Worm (Caenorhabditis elegans) whole organism, late embryonic: Measurements from ENCODE around the gene fbxa-44.

Experiments used
- C08G9.2 ChIP-seq: sonication (generic microtip); optimal IDR thresholded peaks from 2 replicates; lab custom pipeline; 2016; ENCODE audit warnings: mild to moderate bottlenecking, missing genetic modification characterization, moderate library complexity, missing compliant biosample characterization
- F13H6.1 ChIP-seq: sonication (generic microtip); optimal IDR thresholded peaks from 2 replicates; lab custom pipeline; 2016; ENCODE audit warnings: missing genetic modification characterization, missing compliant biosample characterization
- K02D7.2 ChIP-seq: sonication (generic microtip); optimal IDR thresholded peaks from 2 replicates; lab custom pipeline; 2017; ENCODE audit warnings: mild to moderate bottlenecking, missing genetic modification characterization, missing compliant biosample characterization
- Y22D7AL.16 ChIP-seq: sonication (generic microtip); optimal IDR thresholded peaks from 2 replicates; lab custom pipeline; 2016; ENCODE audit warnings: missing genetic modification characterization, missing compliant biosample characterization
- ahr-1 ChIP-seq: sonication (generic microtip); optimal IDR thresholded peaks from 2 replicates; lab custom pipeline; 2016; ENCODE audit warnings: missing genetic modification characterization, missing compliant biosample characterization
- ama-1 ChIP-seq: fragments of 150-350 bp; optimal IDR thresholded peaks from 2 replicates; lab custom pipeline; 2014
- ceh-14 ChIP-seq: sonication (generic microtip); optimal IDR thresholded peaks from 2 replicates; lab custom pipeline; 2016; ENCODE audit warnings: missing genotype, missing genetic modification characterization, missing compliant biosample characterization
- ceh-19 ChIP-seq: fragments of 200-800 bp; sonication (Bioruptor generic); optimal IDR thresholded peaks from 2 replicates; lab custom pipeline; 2018; ENCODE audit warnings: mild to moderate bottlenecking, missing genetic modification characterization, missing compliant biosample characterization
- ceh-22 ChIP-seq: sonication (generic microtip); optimal IDR thresholded peaks from 2 replicates; lab custom pipeline; 2017; ENCODE audit warnings: missing biosample characterization, missing genetic modification characterization
- ceh-24 ChIP-seq: sonication (generic microtip); optimal IDR thresholded peaks from 2 replicates; lab custom pipeline; 2016; ENCODE audit warnings: mild to moderate bottlenecking, missing genetic modification characterization, missing compliant biosample characterization
- ceh-30 ChIP-seq: fragments of 150-350 bp; optimal IDR thresholded peaks from 2 replicates; lab custom pipeline; 2014; ENCODE audit warnings: missing biosample characterization, missing genetic modification characterization
- ceh-31 ChIP-seq: sonication (generic microtip); optimal IDR thresholded peaks from 2 replicates; lab custom pipeline; 2016; ENCODE audit warnings: missing genetic modification characterization, missing compliant biosample characterization
- ceh-6 ChIP-seq: fragments of 200-800 bp; sonication (Bioruptor generic); optimal IDR thresholded peaks from 2 replicates; lab custom pipeline; 2018; ENCODE audit warnings: mild to moderate bottlenecking, missing genetic modification characterization, missing compliant biosample characterization
- ceh-9 ChIP-seq: sonication (generic microtip); optimal IDR thresholded peaks from 2 replicates; lab custom pipeline; 2016; ENCODE audit warnings: mild to moderate bottlenecking, missing genetic modification characterization, inconsistent platforms, missing compliant biosample characterization
- che-1 ChIP-seq: sonication (generic microtip); optimal IDR thresholded peaks from 2 replicates; lab custom pipeline; 2016; ENCODE audit warnings: mild to moderate bottlenecking, missing genetic modification characterization, missing compliant biosample characterization
- dve-1 ChIP-seq: sonication (generic microtip); optimal IDR thresholded peaks from 2 replicates; lab custom pipeline; 2017; ENCODE audit warnings: antibody characterized with exemption, mild to moderate bottlenecking, missing genetic modification characterization, missing compliant biosample characterization
- elt-2 ChIP-seq: sonication (generic microtip); optimal IDR thresholded peaks from 2 replicates; lab custom pipeline; 2016; ENCODE audit warnings: missing genetic modification reagents, missing genetic modification characterization, missing compliant biosample characterization
- elt-4 ChIP-seq: sonication (generic microtip); optimal IDR thresholded peaks from 2 replicates; lab custom pipeline; 2016; ENCODE audit warnings: missing genetic modification characterization, missing compliant biosample characterization
- fax-1 ChIP-seq: sonication (generic microtip); optimal IDR thresholded peaks from 2 replicates; lab custom pipeline; 2016; ENCODE audit warnings: missing genotype, missing genetic modification characterization, missing compliant biosample characterization
- fkh-6 ChIP-seq: sonication (generic microtip); optimal IDR thresholded peaks from 2 replicates; lab custom pipeline; 2016; ENCODE audit warnings: missing genetic modification characterization, missing compliant biosample characterization
- hlh-30 ChIP-seq: sonication (generic microtip); optimal IDR thresholded peaks from 2 replicates; lab custom pipeline; 2017; ENCODE audit warnings: antibody characterized with exemption, missing genetic modification characterization, missing compliant biosample characterization; ENCODE audit not compliant: insufficient read depth
- lim-6 ChIP-seq: sonication (generic microtip); optimal IDR thresholded peaks from 2 replicates; lab custom pipeline; 2016; ENCODE audit warnings: missing genetic modification characterization, missing compliant biosample characterization
- nfya-1 ChIP-seq: sonication (generic microtip); optimal IDR thresholded peaks from 2 replicates; lab custom pipeline; 2017; ENCODE audit warnings: missing genetic modification characterization, mild to moderate bottlenecking, missing compliant biosample characterization, antibody characterized with exemption, moderate library complexity
- odd-2 ChIP-seq: sonication (generic microtip); optimal IDR thresholded peaks from 2 replicates; lab custom pipeline; 2017; ENCODE audit warnings: antibody characterized with exemption, mild to moderate bottlenecking, missing genetic modification characterization, missing compliant biosample characterization
- pag-3 ChIP-seq: sonication (generic microtip); optimal IDR thresholded peaks from 2 replicates; lab custom pipeline; 2016; ENCODE audit warnings: missing compliant biosample characterization, missing genetic modification characterization, borderline replicate concordance
- pha-2 ChIP-seq: sonication (generic microtip); optimal IDR thresholded peaks from 2 replicates; lab custom pipeline; 2017; ENCODE audit warnings: mild to moderate bottlenecking, missing genetic modification characterization, missing compliant biosample characterization
- rnt-1 ChIP-seq: sonication (generic microtip); optimal IDR thresholded peaks from 2 replicates; lab custom pipeline; 2016; ENCODE audit warnings: missing genetic modification characterization, missing compliant biosample characterization
- sdc-2 ChIP-seq: sonication (generic microtip); optimal IDR thresholded peaks from 2 replicates; lab custom pipeline; 2016; ENCODE audit warnings: missing genotype, missing genetic modification characterization, missing compliant biosample characterization
- sox-2 ChIP-seq: fragments of 200-800 bp; sonication (Bioruptor generic); IDR thresholded peaks from 2 replicates; pipeline ENCODE4 v1.3.6; 2022; ENCODE audit warnings: missing genetic modification reagents, missing genetic modification characterization, missing compliant biosample characterization
- sox-4 ChIP-seq: sonication (generic microtip); optimal IDR thresholded peaks from 2 replicates; lab custom pipeline; 2017; ENCODE audit warnings: mild to moderate bottlenecking, missing genetic modification characterization, inconsistent platforms, missing compliant biosample characterization
- tbx-7 ChIP-seq: sonication (generic microtip); optimal IDR thresholded peaks from 2 replicates; lab custom pipeline; 2016; ENCODE audit warnings: missing genotype, missing genetic modification characterization, missing compliant biosample characterization
- unc-3 ChIP-seq, 2 experiments: fragments of 200-800 bp in 1 of 2; sonication (Bioruptor generic) in 1 of 2; sonication (generic microtip) in 1 of 2; conservative IDR thresholded peaks in 1 of 2; optimal IDR thresholded peaks in 1 of 2; 2 replicates each; pipeline versions ENCODE4 v1.3.6 to Lab custom; 2016 to 2022; ENCODE audit warnings: missing compliant biosample characterization in 2 of 2, missing genetic modification characterization in 2 of 2, missing genetic modification reagents in 1 of 2
- unc-86 ChIP-seq: sonication (generic microtip); optimal IDR thresholded peaks from 2 replicates; lab custom pipeline; 2016; ENCODE audit warnings: missing genetic modification characterization, missing compliant biosample characterization
- zip-5 ChIP-seq: sonication (generic microtip); optimal IDR thresholded peaks from 2 replicates; lab custom pipeline; 2016; ENCODE audit warnings: missing genetic modification characterization, missing compliant biosample characterization
- ztf-16 ChIP-seq: sonication (generic microtip); optimal IDR thresholded peaks from 2 replicates; lab custom pipeline; 2017; ENCODE audit warnings: missing genetic modification characterization, missing compliant biosample characterization

The fbxa-44 gene

DNA sequence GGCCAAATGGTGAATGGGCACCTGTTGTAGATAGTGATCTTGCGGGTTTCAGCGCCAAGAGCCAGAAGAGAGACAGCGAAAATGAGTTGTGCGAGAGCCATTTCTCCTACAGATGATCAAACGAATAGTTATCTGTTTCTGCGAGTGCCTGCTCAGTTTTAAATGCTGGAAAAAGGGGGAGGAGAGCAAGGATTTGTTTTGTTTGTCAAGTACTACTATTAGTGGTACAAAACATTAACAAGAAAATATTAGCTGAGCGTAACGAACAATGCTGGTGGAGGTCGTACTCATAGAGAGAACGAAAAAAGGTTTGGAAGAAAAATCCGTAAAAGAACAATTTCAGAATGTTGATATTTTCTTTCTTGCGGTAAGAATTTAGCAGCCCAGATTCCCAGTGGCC lies 17.7 kb upstream of the fbxa-44 start, which contains the start of gene thn-4:
Gene thn-4 (minus strand): TSS at position 101 of the 400 bp plus-strand sequence.
- TF ChIP-seq rnt-1 (tag; lab: Kevin White, UChicago), result no peak
- TF ChIP-seq sox-2, result no peak
- no peak for TF ChIP-seq unc-86 (tag; lab: Kevin White, UChicago)
- no peak for TF ChIP-seq ceh-31 (tag; lab: Kevin White, UChicago)
- no peak for TF ChIP-seq Y22D7AL.16 (tag; lab: Kevin White, UChicago)
- no peak for TF ChIP-seq sox-4 (tag; lab: Kevin White, UChicago)
- no peak for TF ChIP-seq ceh-6 (GFP tag; lab: Kevin White, UChicago)
- no peak for TF ChIP-seq ceh-30 (tag; lab: Kevin White, UChicago)
- TF ChIP-seq pha-2 (tag; lab: Kevin White, UChicago), result no peak

DNA sequence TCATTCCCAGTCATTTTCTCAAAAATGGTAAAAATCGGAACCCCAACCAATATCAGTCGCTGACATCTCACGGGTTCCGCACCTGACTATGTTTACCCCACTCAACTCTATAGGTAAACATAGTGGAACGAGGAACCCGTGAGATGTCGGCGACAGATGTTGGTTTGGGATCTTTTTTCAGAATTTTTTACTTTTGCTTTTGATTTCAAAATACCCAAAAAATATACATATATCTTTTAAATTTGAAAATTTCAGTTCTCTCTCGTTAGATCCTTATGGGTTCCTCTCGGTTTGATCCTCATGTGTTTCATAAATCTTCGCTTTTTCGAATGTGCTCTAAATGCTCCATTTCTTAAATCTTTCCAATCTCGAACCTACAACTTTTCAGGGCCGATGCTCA lies 15.4 kb upstream of the fbxa-44 start, which contains the start of gene srw-23:
Gene srw-23 (plus strand): TSS at position 301 of the 400 bp plus-strand sequence.
- no peak for TF ChIP-seq K02D7.2 (tag; lab: Kevin White, UChicago)
- TF ChIP-seq tbx-7 (tag; lab: Kevin White, UChicago), result no peak
- TF ChIP-seq zip-5 (tag; lab: Kevin White, UChicago), result no peak

DNA sequence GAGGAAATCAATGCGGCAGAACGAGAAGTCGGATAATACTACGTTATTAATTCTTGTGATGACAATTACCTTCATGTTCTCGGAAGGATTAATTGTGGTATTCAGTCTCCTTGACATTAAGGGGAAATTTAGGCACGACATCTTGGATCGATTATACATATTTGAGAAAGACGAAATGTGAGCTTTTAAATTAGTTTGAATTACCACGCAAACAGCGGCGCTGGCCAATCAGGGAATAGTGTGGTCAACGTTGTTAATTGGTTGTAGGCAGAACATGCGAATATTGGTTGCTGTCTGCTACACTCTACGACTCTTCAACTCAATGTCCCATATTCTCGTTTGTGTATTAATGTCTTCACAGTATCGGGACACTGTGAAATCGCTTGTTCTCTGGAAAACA lies 14.1 kb upstream of the fbxa-44 start, which contains the start of gene F49A5.10:
Gene F49A5.10 (plus strand): TSS at position 301 of the 400 bp plus-strand sequence.
- TF ChIP-seq ceh-31 (tag; lab: Kevin White, UChicago) (no peak), odd-2 (tag; lab: Kevin White, UChicago) (no peak), elt-2 (tag; lab: Kevin White, UChicago) (no peak), F13H6.1 (no peak), lim-6 (tag; lab: Kevin White, UChicago) (no peak), ahr-1 (tag; lab: Kevin White, UChicago) (no peak)

DNA sequence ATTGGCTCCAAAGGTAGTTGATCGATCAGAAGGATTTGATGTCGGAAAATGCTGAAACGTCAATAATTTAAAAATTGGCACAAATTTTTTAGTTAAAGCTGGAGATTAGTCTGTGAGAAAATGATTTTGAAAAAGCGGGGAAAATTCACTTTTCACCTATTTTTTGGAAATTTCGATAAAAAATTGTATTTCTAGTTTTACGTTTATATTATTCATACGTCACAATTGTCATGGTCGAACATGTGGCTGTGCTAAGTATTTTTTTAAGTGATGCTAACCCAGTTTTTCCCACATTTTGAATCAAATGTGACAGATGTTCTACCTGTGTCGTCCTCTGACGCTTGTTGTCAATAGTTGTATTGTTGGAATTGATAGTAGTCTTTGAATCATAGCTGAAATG lies 9.5 kb upstream of the fbxa-44 start:
- no peak for TF ChIP-seq unc-3 (GFP tag; conservative IDR thresholded peaks at IDR 0.05; lab: Robert Waterston, UW)
- no peak for TF ChIP-seq unc-3 (tag; optimal IDR thresholded peaks at IDR 0.05; lab: Kevin White, UChicago)
- no peak for TF ChIP-seq elt-4 (tag; lab: Kevin White, UChicago)
- TF ChIP-seq fax-1 (tag; lab: Kevin White, UChicago), result no peak
- TF ChIP-seq pag-3 (tag; lab: Kevin White, UChicago), result no peak
- no peak for TF ChIP-seq ceh-14 (tag; lab: Kevin White, UChicago)
- no peak for TF ChIP-seq lim-6 (tag; lab: Kevin White, UChicago)
- TF ChIP-seq nfya-1, result no peak
- TF ChIP-seq che-1 (tag; lab: Kevin White, UChicago), result no peak
- TF ChIP-seq C08G9.2 (tag; lab: Kevin White, UChicago), result no peak
- TF ChIP-seq sdc-2, result no peak
- no peak for TF ChIP-seq sox-4 (tag; lab: Kevin White, UChicago)
- no peak for TF ChIP-seq ztf-16 (tag; lab: Kevin White, UChicago)
- no peak for TF ChIP-seq dve-1 (tag; lab: Kevin White, UChicago)
- TF ChIP-seq fkh-6 (tag; lab: Kevin White, UChicago), result no peak
- no peak for TF ChIP-seq ceh-22 (tag; lab: Kevin White, UChicago)
- TF ChIP-seq hlh-30 (tag; lab: Kevin White, UChicago), result no peak
- TF ChIP-seq ama-1 (lab: Kevin White, UChicago), result no peak
- TF ChIP-seq ceh-19 (GFP tag; lab: Kevin White, UChicago), result no peak
- TF ChIP-seq ceh-24 (tag; lab: Kevin White, UChicago), result no peak
- TF ChIP-seq ceh-9 (tag; lab: Kevin White, UChicago), result no peak
